Worm (Caenorhabditis elegans) whole organism, L4/young adult: ENCODE measurements around the gene F46F5.10.

Experiments
- dao-5 ChIP-seq: sonication (generic microtip); optimal IDR thresholded peaks from 2 replicates; lab custom pipeline; 2016; ENCODE audit warnings: missing genotype, missing genetic modification characterization, moderate library complexity, missing compliant biosample characterization
- him-1 ChIP-seq: sonication (generic microtip); optimal IDR thresholded peaks from 2 replicates; lab custom pipeline; 2016; ENCODE audit warnings: missing genotype, missing genetic modification reagents, missing genetic modification characterization, missing compliant biosample characterization

ce11 chrII:848519-848918, 24.9 kb downstream of the F46F5.10 start, which contains the start of the genes acdh-9 and F28A10.13:
- TF ChIP-seq him-1 (tag; lab: Kevin White, UChicago) (no peak), dao-5 (tag; lab: Kevin White, UChicago) (no peak)
